Fruit fly (Drosophila melanogaster) whole organism, pupa: ENCODE measurements around the gene BckdhA.

Source experiments
- CG10348 ChIP-seq: fragments of 200-800 bp; sonication (Bioruptor generic); IDR thresholded peaks from 2 replicates; pipeline ENCODE4 v1.3.6; 2022; ENCODE audit warnings: missing biosample characterization, missing genetic modification characterization
- CG12605 ChIP-seq: fragments of 200-800 bp; sonication (Bioruptor generic); IDR thresholded peaks from 2 replicates; pipeline ENCODE4 v1.3.6; 2022; ENCODE audit warnings: missing biosample characterization, missing genetic modification characterization
- CG13204 ChIP-seq: fragments of 200-800 bp; sonication (Bioruptor generic); optimal IDR thresholded peaks from 2 replicates; lab custom pipeline; 2018; ENCODE audit warnings: missing biosample characterization, mild to moderate bottlenecking, missing genetic modification characterization, moderate library complexity
- CG14655 ChIP-seq: fragments of 200-800 bp; sonication (Bioruptor generic); optimal IDR thresholded peaks from 3 replicates; lab custom pipeline; 2017; ENCODE audit warnings: mild to moderate bottlenecking, missing biosample characterization, missing genetic modification reagents, missing genetic modification characterization
- CG15710 ChIP-seq: fragments of 200-800 bp; sonication (Bioruptor generic); optimal IDR thresholded peaks from 2 replicates; lab custom pipeline; 2018; ENCODE audit warnings: missing biosample characterization, mild to moderate bottlenecking, missing genetic modification characterization, moderate library complexity
- CG17806 ChIP-seq: fragments of 200-800 bp; sonication (Bioruptor generic); optimal IDR thresholded peaks from 2 replicates; lab custom pipeline; 2018; ENCODE audit warnings: missing biosample characterization, mild to moderate bottlenecking, missing genetic modification characterization, moderate library complexity
- CG32121 ChIP-seq: fragments of 200-800 bp; sonication (Bioruptor generic); IDR thresholded peaks from 2 replicates; pipeline ENCODE4 v1.3.6; 2022; ENCODE audit warnings: missing biosample characterization, missing genetic modification characterization
- CG34367 ChIP-seq: fragments of 200-800 bp; sonication (Bioruptor generic); optimal IDR thresholded peaks from 2 replicates; lab custom pipeline; 2018; ENCODE audit warnings: missing biosample characterization, mild to moderate bottlenecking, missing genetic modification characterization
- CG4496 ChIP-seq: fragments of 200-800 bp; sonication (Bioruptor generic); IDR thresholded peaks from 3 replicates; pipeline ENCODE4 v1.3.6; 2022; ENCODE audit warnings: missing biosample characterization, missing genetic modification characterization
- CG8159 ChIP-seq: fragments of 200-800 bp; sonication (Bioruptor generic); optimal IDR thresholded peaks from 3 replicates; lab custom pipeline; 2018; ENCODE audit warnings: missing biosample characterization, mild to moderate bottlenecking, missing genetic modification characterization, moderate library complexity
- CG8301 ChIP-seq: fragments of 200-800 bp; sonication (Bioruptor generic); optimal IDR thresholded peaks from 2 replicates; lab custom pipeline; 2018; ENCODE audit warnings: missing biosample characterization, mild to moderate bottlenecking, missing genetic modification characterization
- CG9948 ChIP-seq: fragments of 200-800 bp; sonication (Bioruptor generic); optimal IDR thresholded peaks from 2 replicates; lab custom pipeline; 2018; ENCODE audit warnings: missing biosample characterization, mild to moderate bottlenecking, missing genetic modification characterization, moderate library complexity
- D1 ChIP-seq: fragments of 200-800 bp; sonication (Bioruptor generic); optimal IDR thresholded peaks from 2 replicates; lab custom pipeline; 2018; ENCODE audit warnings: missing biosample characterization, mild to moderate bottlenecking, missing genetic modification characterization, moderate library complexity
- EcR ChIP-seq: fragments of 200-800 bp; sonication (Bioruptor generic); optimal IDR thresholded peaks from 3 replicates; lab custom pipeline; 2019; ENCODE audit warnings: missing biosample characterization, missing genetic modification characterization, mild to moderate bottlenecking, moderate library complexity, missing genetic modification reagents
- Ets98B ChIP-seq: fragments of 200-800 bp; sonication (Bioruptor generic); IDR thresholded peaks from 2 replicates; pipeline ENCODE4 v1.3.6; 2022; ENCODE audit warnings: missing biosample characterization, missing genetic modification characterization
- Pif1A ChIP-seq: fragments of 200-800 bp; sonication (Bioruptor generic); optimal IDR thresholded peaks from 3 replicates; lab custom pipeline; 2016; ENCODE audit warnings: missing biosample characterization, missing genetic modification characterization
- Pif1B ChIP-seq: fragments of 200-800 bp; sonication (Bioruptor generic); optimal IDR thresholded peaks from 3 replicates; lab custom pipeline; 2016; ENCODE audit warnings: missing biosample characterization, missing genetic modification characterization
- Snoo ChIP-seq: fragments of 200-800 bp; sonication (Bioruptor generic); optimal IDR thresholded peaks from 3 replicates; lab custom pipeline; 2017; ENCODE audit warnings: missing biosample characterization, mild to moderate bottlenecking, missing genetic modification characterization, inconsistent platforms
- fd96Ca ChIP-seq: fragments of 200-800 bp; sonication (Bioruptor generic); IDR thresholded peaks from 3 replicates; pipeline ENCODE4 v1.3.6; 2022; ENCODE audit warnings: missing biosample characterization, missing genetic modification characterization
- gl ChIP-seq: fragments of 200-800 bp; sonication (Bioruptor generic); optimal IDR thresholded peaks from 2 replicates; lab custom pipeline; 2018; ENCODE audit warnings: missing biosample characterization, mild to moderate bottlenecking, missing genetic modification characterization
- rn ChIP-seq: fragments of 200-800 bp; sonication (Bioruptor generic); IDR thresholded peaks from 2 replicates; pipeline ENCODE4 v1.3.6; 2022; ENCODE audit warnings: missing biosample characterization, missing genetic modification characterization

The BckdhA gene

DNA sequence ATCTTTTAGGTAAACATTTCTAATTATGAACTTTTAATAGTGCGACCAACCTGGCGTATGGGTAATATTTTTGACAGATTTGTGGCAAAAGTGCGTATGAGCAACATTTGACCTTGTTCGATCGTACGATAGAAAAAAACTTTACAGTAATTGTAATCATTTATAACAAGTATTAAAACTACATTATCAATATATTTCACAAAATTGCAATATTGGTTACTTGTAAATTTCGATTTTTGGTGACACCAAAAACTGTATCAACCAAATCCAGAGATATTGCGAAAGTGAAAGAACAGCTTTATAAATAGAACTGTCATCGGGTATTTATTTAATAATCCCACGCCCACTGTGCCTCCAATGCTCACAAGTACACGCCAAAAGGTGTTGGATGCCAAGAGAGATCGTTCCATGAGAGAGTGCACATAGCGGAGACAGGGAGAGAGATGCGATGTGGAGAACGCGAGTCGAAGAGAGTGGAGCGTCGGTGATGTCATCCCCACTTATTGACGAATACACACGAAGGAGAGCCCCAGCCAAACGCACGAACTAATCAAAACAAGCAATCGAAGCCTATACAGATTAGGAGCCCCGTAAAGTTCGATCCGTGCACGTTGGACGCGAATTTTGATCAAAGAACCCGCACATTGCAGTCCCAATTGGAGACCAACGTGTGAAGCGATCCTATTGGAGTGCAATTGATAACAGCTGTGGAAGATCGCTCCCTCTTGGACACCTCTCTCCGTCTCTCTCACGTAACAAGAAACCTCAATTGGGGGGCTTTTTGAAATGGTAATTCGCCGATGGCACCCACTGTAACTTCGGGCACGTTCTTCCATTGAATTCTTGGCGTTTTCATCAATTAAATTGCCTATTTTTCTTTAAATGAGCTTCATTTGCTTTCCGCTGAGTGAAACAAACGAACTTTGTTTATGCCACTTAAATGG is 22.1 kb upstream of the BckdhA start:
- peak; percentile 91 for TF ChIP-seq CG32121
- peak; percentile 93 for TF ChIP-seq fd96Ca (GFP tag; lab: Robert Waterston, UW)
- TF ChIP-seq CG8159 (tag; lab: Kevin White, UChicago): peak; percentile 97
- TF ChIP-seq CG12605 (GFP tag; lab: Robert Waterston, UW): peak; percentile 44; the same call in 1 of the 2 replicates
- peak; percentile 94 for TF ChIP-seq CG15710 (tag; lab: Kevin White, UChicago)
- peak; percentile 75 for TF ChIP-seq CG10348 (GFP tag; lab: Robert Waterston, UW)
- TF ChIP-seq gl (tag; lab: Kevin White, UChicago): peak; percentile 85
- peak; percentile 91 for TF ChIP-seq CG17806
- peak; percentile 98 for TF ChIP-seq Pif1A (GFP tag; lab: Kevin White, UChicago)
- TF ChIP-seq CG14655 (GFP tag; lab: Kevin White, UChicago): peak; percentile 99
- peak; percentile 97 for TF ChIP-seq Pif1B
- TF ChIP-seq CG9948 (tag; lab: Kevin White, UChicago): peak; percentile 96
- TF ChIP-seq CG13204 (GFP tag; lab: Kevin White, UChicago): peak; percentile 89
- peak; percentile 77; the same call in 1 of the 2 replicates for TF ChIP-seq Ets98B (GFP tag; lab: Robert Waterston, UW)
- peak; percentile 90; the same call in 2 of the 3 replicates for TF ChIP-seq CG4496 (GFP tag; lab: Robert Waterston, UW)
- peak; percentile 48 for TF ChIP-seq EcR (GFP tag; lab: Kevin White, UChicago)
- TF ChIP-seq Snoo: peak; percentile 98
- TF ChIP-seq CG8301: peak; percentile 98
- peak; percentile 66 for TF ChIP-seq rn (GFP tag; lab: Robert Waterston, UW)
- peak; percentile 95 for TF ChIP-seq D1 (tag; lab: Kevin White, UChicago)
- peak; percentile 92 for TF ChIP-seq CG34367 (tag; lab: Kevin White, UChicago)

DNA sequence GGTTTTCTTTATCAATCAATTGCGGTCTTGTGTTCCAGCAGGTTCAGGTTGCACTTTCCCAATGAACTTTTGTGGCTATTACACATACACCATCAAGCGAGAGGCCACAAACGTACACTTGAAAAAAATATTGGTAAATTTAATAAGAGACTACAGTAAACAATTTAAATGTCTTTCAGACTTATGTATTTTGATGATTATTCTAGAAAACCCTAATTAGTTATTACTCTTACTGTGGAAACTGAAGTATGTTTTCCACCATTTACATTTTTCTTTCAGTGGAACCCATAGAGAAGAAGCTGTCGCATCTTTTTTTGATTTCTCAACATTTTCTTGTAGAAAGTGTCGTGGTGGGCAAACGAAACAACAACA is 21.5 kb upstream of the BckdhA start:
- TF ChIP-seq CG13204 (GFP tag; lab: Kevin White, UChicago) (peak; percentile 22), CG4496 (GFP tag; lab: Robert Waterston, UW) (peak; percentile 96), EcR (GFP tag; lab: Kevin White, UChicago) (no peak), Ets98B (GFP tag; lab: Robert Waterston, UW) (peak; percentile 93), CG9948 (tag; lab: Kevin White, UChicago) (peak; percentile 91), CG32121 (peak; percentile 91), CG8301 (peak; percentile 94), CG12605 (GFP tag; lab: Robert Waterston, UW) (peak; percentile 83), CG15710 (tag; lab: Kevin White, UChicago) (peak; percentile 85), gl (tag; lab: Kevin White, UChicago) (peak; percentile 45), Pif1B (peak; percentile 75), CG34367 (tag; lab: Kevin White, UChicago) (peak; percentile 86), CG10348 (GFP tag; lab: Robert Waterston, UW) (peak; percentile 44; the same call in 1 of the 2 replicates), CG8159 (tag; lab: Kevin White, UChicago) (peak; percentile 90), rn (GFP tag; lab: Robert Waterston, UW) (peak; percentile 82), Snoo (peak; percentile 79), CG14655 (GFP tag; lab: Kevin White, UChicago) (peak; percentile 93), CG17806 (peak; percentile 90), D1 (tag; lab: Kevin White, UChicago) (peak; percentile 85), fd96Ca (GFP tag; lab: Robert Waterston, UW) (peak; percentile 51; the same call in 1 of the 3 replicates), Pif1A (GFP tag; lab: Kevin White, UChicago) (peak; percentile 87)

DNA sequence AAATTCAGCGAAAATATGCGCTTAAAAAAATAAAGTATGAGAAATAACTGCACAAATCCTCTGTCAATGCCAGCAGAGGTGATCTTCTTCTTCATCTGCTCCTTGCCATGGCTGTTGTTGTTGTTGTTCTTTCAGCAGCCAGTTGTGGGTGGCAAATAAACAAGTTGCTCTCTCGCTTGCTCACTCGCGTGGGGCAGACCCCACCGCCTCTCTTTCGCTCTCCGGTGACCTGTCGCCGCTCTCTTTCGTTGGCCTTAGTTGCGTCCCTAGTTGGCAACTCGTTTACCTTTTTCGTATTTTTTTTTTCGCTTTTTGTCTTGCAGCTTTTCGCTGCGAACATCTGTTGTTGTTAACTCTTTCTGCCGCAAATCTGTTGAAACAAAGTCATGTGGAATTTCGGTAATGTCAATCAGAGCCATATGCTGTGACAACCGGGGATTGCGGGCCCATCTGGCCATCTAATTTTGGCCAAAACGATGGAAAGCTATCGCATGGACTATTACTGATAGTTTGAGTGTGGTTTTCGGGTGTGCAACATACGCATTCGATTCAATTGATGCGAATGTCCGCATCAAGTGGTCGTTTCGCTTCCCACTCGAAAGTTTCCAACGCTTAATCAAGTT is 20.9 kb upstream of the BckdhA start:
- TF ChIP-seq CG14655 (GFP tag; lab: Kevin White, UChicago) (no peak), CG9948 (tag; lab: Kevin White, UChicago) (no peak), Ets98B (GFP tag; lab: Robert Waterston, UW) (peak; percentile 7; the same call in 1 of the 2 replicates), rn (GFP tag; lab: Robert Waterston, UW) (no peak), CG12605 (GFP tag; lab: Robert Waterston, UW) (peak; percentile 53), CG4496 (GFP tag; lab: Robert Waterston, UW) (peak; percentile 27; the same call in 2 of the 3 replicates), Snoo (no peak), fd96Ca (GFP tag; lab: Robert Waterston, UW) (no peak), gl (tag; lab: Kevin White, UChicago) (no peak), EcR (GFP tag; lab: Kevin White, UChicago) (peak; percentile 69)

DNA sequence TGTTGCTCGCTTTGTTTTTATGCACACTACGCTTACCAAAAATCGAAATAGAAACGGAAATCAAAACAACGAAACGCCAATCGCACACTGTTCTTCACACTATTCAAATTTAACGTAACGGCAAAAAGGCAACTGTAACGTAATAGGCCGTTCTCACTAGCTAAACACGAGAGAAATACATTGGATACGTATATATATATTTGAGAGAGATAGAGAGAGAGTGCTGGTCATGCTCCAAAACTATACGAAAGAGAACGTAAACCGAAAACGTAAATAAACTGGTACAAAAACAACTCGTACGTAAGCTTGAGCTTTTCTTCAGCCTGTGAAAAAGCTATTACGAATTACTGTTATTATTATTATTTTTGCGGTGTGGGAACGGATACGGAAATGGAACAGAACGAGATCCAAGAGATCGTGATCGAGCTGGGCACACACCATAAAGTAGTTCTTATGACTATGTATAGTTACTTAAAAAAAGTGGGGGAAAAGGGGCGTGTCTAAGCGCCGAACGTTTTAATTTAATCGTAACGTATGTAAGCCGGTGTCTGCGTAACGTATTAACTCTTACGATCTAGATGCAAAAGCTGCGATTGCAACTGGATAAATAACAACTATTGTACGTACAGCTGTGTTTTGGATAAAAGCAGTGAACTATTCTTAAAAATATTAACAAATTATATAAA is 11.9 kb upstream of the BckdhA start:
- no peak for TF ChIP-seq fd96Ca (GFP tag; lab: Robert Waterston, UW)
- TF ChIP-seq gl (tag; lab: Kevin White, UChicago): no peak
- no peak for TF ChIP-seq CG34367 (tag; lab: Kevin White, UChicago)
- no peak for TF ChIP-seq CG9948 (tag; lab: Kevin White, UChicago)
- TF ChIP-seq CG4496 (GFP tag; lab: Robert Waterston, UW): no peak
- no peak for TF ChIP-seq Ets98B (GFP tag; lab: Robert Waterston, UW)
- TF ChIP-seq D1 (tag; lab: Kevin White, UChicago): no peak
- no peak for TF ChIP-seq rn (GFP tag; lab: Robert Waterston, UW)
- no peak for TF ChIP-seq CG17806
- no peak for TF ChIP-seq Snoo
- no peak for TF ChIP-seq CG15710 (tag; lab: Kevin White, UChicago)
- TF ChIP-seq Pif1B: no peak
- TF ChIP-seq CG8301: no peak
- no peak for TF ChIP-seq CG13204 (GFP tag; lab: Kevin White, UChicago)
